Fruit fly (Drosophila melanogaster): ENCODE measurements around the gene CG10866.

CG10866 gene

DNA sequence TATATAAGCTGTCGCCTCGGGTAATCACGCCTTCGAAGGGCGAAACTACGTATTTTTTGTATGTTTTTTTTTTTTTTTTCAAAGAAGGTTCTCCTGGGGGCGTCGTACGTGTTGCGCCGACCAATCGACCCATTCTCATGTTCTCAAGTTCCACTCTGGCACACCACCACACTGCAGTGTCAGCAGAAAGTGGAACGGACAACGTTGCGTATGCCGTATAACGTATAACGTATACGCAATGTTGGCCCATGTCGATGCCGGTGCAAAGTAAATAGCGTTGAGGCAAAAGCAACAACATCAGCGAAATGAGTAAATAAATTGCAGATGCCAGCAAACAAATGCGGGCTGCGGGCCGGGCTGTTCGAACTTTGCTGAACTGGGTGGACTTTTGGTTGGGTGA lies 25.7 kb downstream of the CG10866 start:
- no peak for TF ChIP-seq CG4496 (GFP tag; IDR thresholded peaks at IDR 0.05)
- TF ChIP-seq fd96Ca (GFP tag; IDR thresholded peaks at IDR 0.05): no peak
- no peak for TF ChIP-seq CG8159 (tag; optimal IDR thresholded peaks at IDR 0.05)
- no peak for TF ChIP-seq CG13204 (GFP tag; optimal IDR thresholded peaks at IDR 0.05)
- TF ChIP-seq Ets98B (GFP tag; IDR thresholded peaks at IDR 0.05): no peak
- TF ChIP-seq CG17806 (tag; optimal IDR thresholded peaks at IDR 0.05): no peak

DNA sequence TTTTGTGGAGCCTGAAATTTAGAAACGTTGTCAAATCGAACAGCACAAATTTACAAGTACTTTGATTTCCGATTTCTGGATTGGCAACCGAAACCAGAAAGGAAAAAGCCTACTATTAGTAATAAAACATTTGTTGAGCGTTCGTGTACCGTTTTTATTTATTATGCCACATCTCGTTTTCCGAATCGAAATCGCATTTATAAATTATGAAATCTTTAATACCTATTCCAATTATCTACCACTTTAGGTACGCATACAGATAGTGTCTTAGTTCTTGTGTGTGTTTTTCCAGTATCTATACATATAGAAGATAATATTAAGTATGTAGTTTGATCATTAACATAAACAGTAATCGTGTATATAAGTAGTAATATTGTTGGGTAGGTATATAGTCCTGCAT lies 28.0 kb downstream of the CG10866 start, which contains the start of gene mge:
Gene mge, minus strand, starts transcription at position 101 of the 400 bp plus-strand sequence.
- no peak for TF ChIP-seq CG32121 (GFP tag; IDR thresholded peaks at IDR 0.05)
- no peak for TF ChIP-seq fd96Ca (GFP tag; IDR thresholded peaks at IDR 0.05)
- TF ChIP-seq D1 (tag; optimal IDR thresholded peaks at IDR 0.05): no peak
- TF ChIP-seq Pif1B (GFP tag; optimal IDR thresholded peaks at IDR 0.05): no peak
- TF ChIP-seq EcR (GFP tag; optimal IDR thresholded peaks at IDR 0.05): no peak
- TF ChIP-seq Ets98B (GFP tag; IDR thresholded peaks at IDR 0.05): no peak
- TF ChIP-seq CG15710 (tag; optimal IDR thresholded peaks at IDR 0.05): no peak
- TF ChIP-seq gl (tag; optimal IDR thresholded peaks at IDR 0.05): no peak
- no peak for TF ChIP-seq CG9948 (tag; optimal IDR thresholded peaks at IDR 0.05)
- TF ChIP-seq CG12605 (GFP tag; IDR thresholded peaks at IDR 0.05): no peak
- TF ChIP-seq rn (GFP tag; IDR thresholded peaks at IDR 0.05): no peak
- TF ChIP-seq CG10348 (GFP tag; IDR thresholded peaks at IDR 0.05): no peak

DNA sequence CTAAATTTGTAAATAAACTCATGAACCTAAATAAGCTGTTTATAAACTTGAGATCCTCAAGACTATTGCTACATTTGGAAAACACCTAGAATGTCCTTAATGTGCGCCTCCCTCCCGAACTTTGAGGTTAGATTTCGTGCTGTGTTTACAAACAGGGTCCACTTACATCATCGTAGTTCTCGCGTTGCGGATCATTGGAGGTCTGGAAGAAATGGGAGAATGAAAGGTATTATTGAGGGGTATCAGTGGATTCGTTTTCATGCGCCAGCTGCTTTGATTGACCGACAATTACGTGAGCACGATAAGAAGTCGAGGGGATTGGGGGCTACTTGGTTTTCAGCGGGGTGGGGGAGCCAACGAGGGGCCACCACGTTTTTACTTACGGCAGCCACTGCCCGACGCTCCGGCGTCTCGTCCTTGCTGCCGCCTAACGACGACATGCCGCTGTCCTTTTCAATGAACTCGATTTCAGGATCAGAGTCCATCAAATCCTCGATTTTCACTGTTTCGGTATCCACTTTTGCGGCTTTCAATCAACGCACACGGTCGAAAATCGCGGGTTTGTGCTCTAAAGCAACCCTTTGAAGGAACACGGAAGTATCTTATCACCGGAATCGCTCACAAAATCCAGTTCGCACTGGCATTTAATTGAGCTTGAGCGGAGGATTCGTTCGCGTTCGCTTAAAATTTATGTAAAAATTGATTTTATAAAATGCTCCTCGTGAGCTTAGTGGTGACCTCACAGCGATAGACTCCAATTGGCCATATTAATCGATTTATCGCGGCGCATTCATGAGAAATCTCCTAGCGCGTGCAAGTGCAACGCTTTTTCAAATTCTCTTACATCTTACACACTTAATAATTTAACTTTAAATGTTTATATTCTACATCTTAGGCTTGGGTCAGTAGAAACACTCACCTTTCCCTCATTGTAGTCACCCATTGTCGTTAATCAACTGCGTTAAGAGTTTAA lies 28.7 kb downstream of the CG10866 start:
- TF ChIP-seq Pif1B (GFP tag; optimal IDR thresholded peaks at IDR 0.05) (no peak), EcR (GFP tag; optimal IDR thresholded peaks at IDR 0.05) (peak; percentile 87)

DNA sequence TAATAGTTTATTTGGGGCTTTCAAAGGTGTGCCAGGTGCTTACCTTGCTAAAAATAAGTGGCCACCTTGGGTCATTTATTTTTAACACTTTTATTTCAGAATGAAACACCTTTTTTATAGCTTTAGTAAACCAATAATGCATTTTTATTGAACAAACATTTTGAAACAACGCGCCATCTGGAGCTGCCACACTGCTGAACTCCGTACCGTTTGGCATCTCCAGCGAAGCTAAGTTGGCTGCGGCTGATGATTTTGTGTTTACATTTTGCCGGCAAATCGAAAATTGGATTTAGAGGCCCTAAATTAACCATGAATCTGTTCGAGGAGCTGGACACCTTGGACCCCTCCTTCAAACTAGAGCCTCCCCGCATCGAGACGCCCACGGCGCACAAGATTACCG lies 32.7 kb downstream of the CG10866 start, which contains the start of gene ida:
Gene ida, plus strand, starts transcription at position 234 of the 400 bp plus-strand sequence.
- TF ChIP-seq CG4496 (GFP tag; IDR thresholded peaks at IDR 0.05) (peak; percentile 50; the same call in 1 of the 3 replicates), CG34367 (tag; optimal IDR thresholded peaks at IDR 0.05) (no peak)

DNA sequence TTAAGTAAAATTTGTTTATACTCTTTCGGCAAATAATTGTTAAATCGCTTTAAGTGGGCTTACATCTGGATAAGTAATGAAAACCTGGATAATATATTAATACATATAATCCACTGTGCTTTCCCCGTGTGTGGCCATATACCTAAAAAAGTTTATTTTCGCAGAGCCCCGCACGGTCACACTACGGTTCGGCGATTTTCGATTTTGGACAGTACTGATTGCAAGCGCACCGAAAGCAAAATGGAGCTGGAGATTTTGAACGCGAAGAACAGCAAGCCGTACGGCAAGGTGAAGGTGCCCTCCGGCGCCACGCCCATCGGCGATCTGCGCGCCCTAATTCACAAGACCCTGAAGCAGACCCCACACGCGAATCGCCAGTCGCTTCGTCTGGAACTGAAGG lies 34.5 kb downstream of the CG10866 start, which contains the start of gene Sc2:
Gene Sc2, plus strand, starts transcription at position 192 of the 400 bp plus-strand sequence.
- no peak for TF ChIP-seq Pif1B (GFP tag; optimal IDR thresholded peaks at IDR 0.05)
- no peak for TF ChIP-seq fd96Ca (GFP tag; IDR thresholded peaks at IDR 0.05)
- no peak for TF ChIP-seq CG12605 (GFP tag; IDR thresholded peaks at IDR 0.05)
- TF ChIP-seq CG8301 (tag; optimal IDR thresholded peaks at IDR 0.05): no peak
- no peak for TF ChIP-seq gl (tag; optimal IDR thresholded peaks at IDR 0.05)
- no peak for TF ChIP-seq rn (GFP tag; IDR thresholded peaks at IDR 0.05)
- TF ChIP-seq CG4496 (GFP tag; IDR thresholded peaks at IDR 0.05): no peak; the same call in 2 of the 3 replicates
- no peak for TF ChIP-seq Ets98B (GFP tag; IDR thresholded peaks at IDR 0.05)
- no peak for TF ChIP-seq CG13204 (GFP tag; optimal IDR thresholded peaks at IDR 0.05)
- TF ChIP-seq Pif1A (GFP tag; optimal IDR thresholded peaks at IDR 0.05): no peak
- TF ChIP-seq CG10348 (GFP tag; IDR thresholded peaks at IDR 0.05): no peak
- no peak for TF ChIP-seq D1 (tag; optimal IDR thresholded peaks at IDR 0.05)
- no peak for TF ChIP-seq Snoo (tag; optimal IDR thresholded peaks at IDR 0.05)
- TF ChIP-seq CG32121 (GFP tag; IDR thresholded peaks at IDR 0.05): no peak

DNA sequence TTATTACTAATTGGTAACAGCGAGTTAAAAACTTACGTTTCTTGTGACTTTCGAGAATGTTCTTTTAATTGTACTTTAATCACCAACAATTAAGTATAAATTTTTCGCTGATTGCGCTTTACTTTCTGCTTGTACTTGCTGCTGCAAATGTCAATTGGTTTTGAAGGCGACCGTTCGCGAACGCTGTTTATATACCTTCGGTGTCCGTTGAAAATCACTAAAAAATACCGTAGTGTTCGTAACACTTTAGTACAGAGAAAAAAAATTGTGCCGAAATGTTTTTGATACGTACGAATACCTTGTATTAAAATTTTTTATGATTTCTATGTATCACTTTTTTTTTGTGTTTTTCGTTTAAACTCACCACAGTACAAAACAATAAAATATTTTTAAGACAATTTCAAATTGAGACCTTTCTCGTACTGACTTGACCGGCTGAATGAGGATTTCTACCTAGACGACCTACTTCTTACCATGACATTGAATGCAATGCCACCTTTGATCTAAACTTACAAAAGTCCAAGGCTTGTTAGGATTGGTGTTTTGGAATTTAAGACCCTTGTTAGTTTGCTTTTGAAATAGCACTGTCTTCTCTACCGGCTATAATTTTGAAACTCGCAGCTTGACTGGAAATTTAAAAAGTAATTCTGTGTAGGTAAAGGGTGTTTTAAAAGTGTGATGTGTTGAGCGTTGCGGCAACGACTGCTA lies 35.1 kb downstream of the CG10866 start, which contains the start of gene Ubi-p63E:
Gene Ubi-p63E, minus strand, starts transcription at position 694 of the 708 bp plus-strand sequence.
- TF ChIP-seq CG15710 (tag; optimal IDR thresholded peaks at IDR 0.05) (peak; percentile 60), CG32121 (GFP tag; IDR thresholded peaks at IDR 0.05) (no peak), CG10348 (GFP tag; IDR thresholded peaks at IDR 0.05) (no peak), gl (tag; optimal IDR thresholded peaks at IDR 0.05) (no peak), rn (GFP tag; IDR thresholded peaks at IDR 0.05) (no peak), D1 (tag; optimal IDR thresholded peaks at IDR 0.05) (no peak), fd96Ca (GFP tag; IDR thresholded peaks at IDR 0.05) (no peak), CG17806 (tag; optimal IDR thresholded peaks at IDR 0.05) (peak; percentile 41), CG8159 (tag; optimal IDR thresholded peaks at IDR 0.05) (peak; percentile 57), CG8301 (tag; optimal IDR thresholded peaks at IDR 0.05) (peak; percentile 37), CG14655 (GFP tag; optimal IDR thresholded peaks at IDR 0.05) (no peak), Snoo (tag; optimal IDR thresholded peaks at IDR 0.05) (peak; percentile 37), CG13204 (GFP tag; optimal IDR thresholded peaks at IDR 0.05) (no peak), Ets98B (GFP tag; IDR thresholded peaks at IDR 0.05) (no peak), CG12605 (GFP tag; IDR thresholded peaks at IDR 0.05) (no peak), CG34367 (tag; optimal IDR thresholded peaks at IDR 0.05) (peak; percentile 19), CG9948 (tag; optimal IDR thresholded peaks at IDR 0.05) (peak; percentile 39), CG4496 (GFP tag; IDR thresholded peaks at IDR 0.05) (no peak), Pif1B (GFP tag; optimal IDR thresholded peaks at IDR 0.05) (peak; percentile 12)
